Worm (Caenorhabditis elegans): ENCODE data around the gene C56G2.15.

DNA sequence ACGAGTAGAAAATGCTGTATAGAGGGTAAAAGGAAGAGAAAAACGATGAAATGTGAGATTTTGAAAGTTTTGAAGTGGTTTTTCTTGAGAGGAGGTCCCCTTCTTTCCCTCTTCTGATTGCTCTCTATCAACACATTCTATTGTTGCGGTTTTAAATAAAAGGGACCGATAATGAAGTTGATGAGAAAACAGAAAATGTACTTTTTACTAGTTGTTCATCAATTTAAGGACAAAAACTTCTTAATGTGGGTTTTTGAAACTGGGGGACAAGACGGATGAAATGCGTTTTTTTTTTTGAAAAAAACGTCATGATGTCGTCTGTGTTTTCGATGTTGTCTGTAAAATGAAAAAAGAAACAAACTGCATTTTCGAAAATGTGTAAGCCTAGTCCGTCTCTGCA is 50.9 kb downstream of the C56G2.15 start:
- TF ChIP-seq nhr-77 (tag; optimal IDR thresholded peaks at IDR 0.05) (no peak), aly-2 (tag; optimal IDR thresholded peaks at IDR 0.05) (no peak)
